Worm (Caenorhabditis elegans) whole organism, early embryonic: Measurements from ENCODE around the gene pes-1.

ENCODE experiments used
- B0310.2 ChIP-seq: sonication (generic microtip); optimal IDR thresholded peaks from 2 replicates; lab custom pipeline; 2016; ENCODE audit warnings: mild to moderate bottlenecking, missing genetic modification characterization, missing compliant biosample characterization
- F13C5.2 ChIP-seq: sonication (generic microtip); optimal IDR thresholded peaks from 2 replicates; lab custom pipeline; 2017; ENCODE audit warnings: mild to moderate bottlenecking, missing genetic modification characterization, inconsistent platforms, missing compliant biosample characterization
- aly-1 ChIP-seq: sonication (generic microtip); optimal IDR thresholded peaks from 2 replicates; lab custom pipeline; 2016; ENCODE audit warnings: missing genetic modification characterization, missing compliant biosample characterization
- ama-1 ChIP-seq: fragments of 150-350 bp; optimal IDR thresholded peaks from 2 replicates; lab custom pipeline; 2014
- ceh-13 ChIP-seq: fragments of 200-800 bp; sonication (Bioruptor generic); optimal IDR thresholded peaks from 2 replicates; lab custom pipeline; 2018; ENCODE audit warnings: mild to moderate bottlenecking, missing genetic modification characterization, missing compliant biosample characterization
- ceh-36 ChIP-seq: sonication (generic microtip); optimal IDR thresholded peaks from 2 replicates; lab custom pipeline; 2016; ENCODE audit warnings: missing genetic modification characterization, inconsistent platforms, missing compliant biosample characterization
- ets-7 ChIP-seq: sonication (generic microtip); optimal IDR thresholded peaks from 2 replicates; lab custom pipeline; 2016; ENCODE audit warnings: missing genotype, missing genetic modification characterization, missing compliant biosample characterization
- flt-1 ChIP-seq: fragments of 200-800 bp; sonication (Bioruptor generic); IDR thresholded peaks from 2 replicates; pipeline ENCODE4 v1.3.6; 2022; ENCODE audit warnings: missing genetic modification characterization, missing compliant biosample characterization
- hmbx-1 ChIP-seq: sonication (generic microtip); optimal IDR thresholded peaks from 2 replicates; lab custom pipeline; 2016; ENCODE audit warnings: mild to moderate bottlenecking, missing genetic modification characterization, missing compliant biosample characterization
- hmg-4 ChIP-seq: fragments of 200-800 bp; sonication (Bioruptor generic); optimal IDR thresholded peaks from 2 replicates; lab custom pipeline; 2018; ENCODE audit warnings: mild to moderate bottlenecking, missing genetic modification characterization, missing compliant biosample characterization
- hnd-1 ChIP-seq: sonication (generic microtip); optimal IDR thresholded peaks from 2 replicates; lab custom pipeline; 2016; ENCODE audit warnings: missing genetic modification characterization, missing compliant biosample characterization
- pes-1 ChIP-seq: fragments of 200-800 bp; sonication (Bioruptor generic); IDR thresholded peaks from 2 replicates; pipeline ENCODE4 v1.3.6; 2022; ENCODE audit warnings: missing genetic modification reagents, missing genetic modification characterization, missing compliant biosample characterization
- scrt-1 ChIP-seq: fragments of 200-800 bp; sonication (Bioruptor generic); IDR thresholded peaks from 2 replicates; pipeline ENCODE4 v1.3.6; 2022; ENCODE audit warnings: missing genetic modification characterization, missing compliant biosample characterization
- sea-1 ChIP-seq: fragments of 200-800 bp; sonication (Bioruptor generic); conservative IDR thresholded peaks from 2 replicates; pipeline ENCODE4 v1.3.6; 2022; ENCODE audit warnings: missing genetic modification characterization, missing compliant biosample characterization
- tbx-11 ChIP-seq: fragments of 200-800 bp; sonication (Bioruptor generic); IDR thresholded peaks from 2 replicates; pipeline ENCODE4 v1.3.6; 2022; ENCODE audit warnings: missing genetic modification characterization, missing compliant biosample characterization
- tbx-37 ChIP-seq: fragments of 200-800 bp; sonication (Bioruptor generic); conservative IDR thresholded peaks from 2 replicates; pipeline ENCODE4 v1.3.6; 2022; ENCODE audit warnings: missing genetic modification reagents, missing genetic modification characterization, missing compliant biosample characterization
- tra-4 ChIP-seq: sonication (generic microtip); optimal IDR thresholded peaks from 2 replicates; lab custom pipeline; 2017; ENCODE audit warnings: missing genetic modification characterization, missing compliant biosample characterization

Gene pes-1

ce11 chrIV:4977176-4977693 is 25.3 kb upstream of the pes-1 start, which contains the start of gene E03H12.5:
Gene E03H12.5 (plus strand): TSS chrIV:4977226.
- no peak for TF ChIP-seq tbx-37
- TF ChIP-seq hmbx-1 (tag; lab: Kevin White, UChicago) = no peak
- TF ChIP-seq hmg-4 (GFP tag; lab: Kevin White, UChicago) = no peak
- no peak for TF ChIP-seq ceh-13 (GFP tag; lab: Kevin White, UChicago)
- no peak for TF ChIP-seq ets-7 (tag; lab: Kevin White, UChicago)
- no peak for TF ChIP-seq ceh-36
- no peak for TF ChIP-seq hnd-1 (tag; lab: Kevin White, UChicago)
- no peak for TF ChIP-seq aly-1 (tag; lab: Kevin White, UChicago)
- TF ChIP-seq flt-1 (GFP tag; lab: Robert Waterston, UW) = no peak
- no peak for TF ChIP-seq tbx-11
- no peak for TF ChIP-seq B0310.2
- no peak for TF ChIP-seq tra-4 (tag; lab: Kevin White, UChicago)
- TF ChIP-seq pes-1 (GFP tag; lab: Robert Waterston, UW) = no peak
- TF ChIP-seq scrt-1 (GFP tag; lab: Robert Waterston, UW) = no peak
- no peak for TF ChIP-seq sea-1
- no peak for TF ChIP-seq ama-1 (lab: Kevin White, UChicago)
- TF ChIP-seq F13C5.2 = no peak

- no peak for TF ChIP-seq hmg-4 (GFP tag; lab: Kevin White, UChicago)
- TF ChIP-seq F13C5.2 = no peak
- TF ChIP-seq aly-1 (tag; lab: Kevin White, UChicago) = no peak
- no peak for TF ChIP-seq scrt-1 (GFP tag; lab: Robert Waterston, UW)
- no peak for TF ChIP-seq hnd-1 (tag; lab: Kevin White, UChicago)
Observed at ce11 chrIV:4981027-4981426, 21.5 kb upstream of the pes-1 start, which contains the start of gene srz-24. Gene srz-24 (minus strand): TSS chrIV:4981127.

ce11 chrIV:4982477-4982876 is 20.1 kb upstream of the pes-1 start, which contains the start of gene E03H12.4:
Gene E03H12.4 (plus strand): TSS chrIV:4982596.
- TF ChIP-seq F13C5.2 = no peak
- no peak for TF ChIP-seq scrt-1 (GFP tag; lab: Robert Waterston, UW)
- TF ChIP-seq tra-4 (tag; lab: Kevin White, UChicago) = no peak
- no peak for TF ChIP-seq tbx-11
- no peak for TF ChIP-seq hmg-4 (GFP tag; lab: Kevin White, UChicago)
- no peak for TF ChIP-seq ceh-13 (GFP tag; lab: Kevin White, UChicago)
- TF ChIP-seq aly-1 (tag; lab: Kevin White, UChicago) = no peak
- TF ChIP-seq tbx-37 = no peak
- no peak for TF ChIP-seq flt-1 (GFP tag; lab: Robert Waterston, UW)
- TF ChIP-seq hnd-1 (tag; lab: Kevin White, UChicago) = no peak
- TF ChIP-seq sea-1 = no peak
- no peak for TF ChIP-seq ama-1 (lab: Kevin White, UChicago)
- TF ChIP-seq hmbx-1 (tag; lab: Kevin White, UChicago) = no peak
- no peak for TF ChIP-seq ets-7 (tag; lab: Kevin White, UChicago)
- no peak for TF ChIP-seq B0310.2

ce11 chrIV:4983746-4984145 is 18.8 kb upstream of the pes-1 start, which contains the start of gene clec-176:
Gene clec-176 (plus strand): TSS chrIV:4984046.
- no peak for TF ChIP-seq ceh-13 (GFP tag; lab: Kevin White, UChicago)
- no peak for TF ChIP-seq tbx-11
- TF ChIP-seq tbx-37 = no peak
- TF ChIP-seq B0310.2 = no peak
- no peak for TF ChIP-seq F13C5.2
- no peak for TF ChIP-seq ceh-36
- TF ChIP-seq scrt-1 (GFP tag; lab: Robert Waterston, UW) = no peak
- TF ChIP-seq pes-1 (GFP tag; lab: Robert Waterston, UW) = no peak
- TF ChIP-seq ama-1 (lab: Kevin White, UChicago) = no peak
- no peak for TF ChIP-seq hnd-1 (tag; lab: Kevin White, UChicago)
- TF ChIP-seq flt-1 (GFP tag; lab: Robert Waterston, UW) = no peak
- TF ChIP-seq sea-1 = no peak
- TF ChIP-seq tra-4 (tag; lab: Kevin White, UChicago) = no peak
- TF ChIP-seq ets-7 (tag; lab: Kevin White, UChicago) = no peak
- no peak for TF ChIP-seq hmg-4 (GFP tag; lab: Kevin White, UChicago)
- no peak for TF ChIP-seq hmbx-1 (tag; lab: Kevin White, UChicago)
- no peak for TF ChIP-seq aly-1 (tag; lab: Kevin White, UChicago)

- TF ChIP-seq tra-4 (tag; lab: Kevin White, UChicago) = no peak
- TF ChIP-seq tbx-11 = no peak
- no peak for TF ChIP-seq pes-1 (GFP tag; lab: Robert Waterston, UW)
- no peak for TF ChIP-seq hmg-4 (GFP tag; lab: Kevin White, UChicago)
- TF ChIP-seq sea-1 = no peak
- TF ChIP-seq ceh-13 (GFP tag; lab: Kevin White, UChicago) = no peak
- no peak for TF ChIP-seq ama-1 (lab: Kevin White, UChicago)
- TF ChIP-seq F13C5.2 = no peak
- TF ChIP-seq scrt-1 (GFP tag; lab: Robert Waterston, UW) = no peak
- TF ChIP-seq B0310.2 = no peak
- TF ChIP-seq tbx-37 = no peak
- TF ChIP-seq ceh-36 = no peak
- no peak for TF ChIP-seq ets-7 (tag; lab: Kevin White, UChicago)
- no peak for TF ChIP-seq hnd-1 (tag; lab: Kevin White, UChicago)
- no peak for TF ChIP-seq hmbx-1 (tag; lab: Kevin White, UChicago)
- no peak for TF ChIP-seq aly-1 (tag; lab: Kevin White, UChicago)
- no peak for TF ChIP-seq flt-1 (GFP tag; lab: Robert Waterston, UW)
Observed at ce11 chrIV:4986246-4986645, 16.3 kb upstream of the pes-1 start, which contains the start of gene clec-177. Gene clec-177 (plus strand): TSS chrIV:4986546.

ce11 chrIV:4988531-4988930 is 14.0 kb upstream of the pes-1 start, which contains the start of gene E03H12.7:
Gene E03H12.7 (minus strand): TSS chrIV:4988631.
- TF ChIP-seq hnd-1 (tag; lab: Kevin White, UChicago) = no peak
- TF ChIP-seq flt-1 (GFP tag; lab: Robert Waterston, UW) = no peak
- no peak for TF ChIP-seq F13C5.2

- TF ChIP-seq hmbx-1 (tag; lab: Kevin White, UChicago) = no peak
- no peak for TF ChIP-seq tbx-37
- no peak for TF ChIP-seq scrt-1 (GFP tag; lab: Robert Waterston, UW)
- no peak for TF ChIP-seq B0310.2
Observed at ce11 chrIV:4992089-4992488, 10.5 kb upstream of the pes-1 start, which contains the start of gene str-162. Gene str-162 (plus strand): TSS chrIV:4992389.
